Worm (Caenorhabditis elegans): ENCODE measurements around the gene rgs-11.

rgs-11 gene

DNA sequence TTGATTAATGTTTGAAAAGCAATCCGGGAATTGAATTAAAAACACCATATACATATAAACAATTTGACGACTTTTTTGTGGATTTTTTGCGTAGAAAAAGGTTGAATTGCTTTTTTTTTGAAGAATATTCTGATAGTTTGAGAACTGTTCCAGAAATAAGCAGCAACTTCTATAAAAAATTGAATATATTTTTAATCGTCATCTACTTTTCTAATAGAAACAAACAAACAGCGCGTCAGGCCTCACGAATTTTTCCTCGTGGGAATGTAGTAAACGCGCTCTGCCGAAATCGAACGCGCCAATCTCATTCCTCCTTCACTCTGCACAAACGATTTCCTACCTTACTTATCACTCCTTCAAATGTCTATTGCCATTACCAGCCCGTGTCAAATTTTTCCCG is at the start of gene rgs-11:
Gene rgs-11 (plus strand): TSS at position 301 of the 400 bp plus-strand sequence.
- peak; percentile 66; the same call in 1 of the 2 replicates for TF ChIP-seq aptf-2 (GFP tag; conservative IDR thresholded peaks at IDR 0.05)
- TF ChIP-seq madf-3 (GFP tag; IDR thresholded peaks at IDR 0.05) = no peak
- no peak for TF ChIP-seq B0035.1 (tag; optimal IDR thresholded peaks at IDR 0.05)

DNA sequence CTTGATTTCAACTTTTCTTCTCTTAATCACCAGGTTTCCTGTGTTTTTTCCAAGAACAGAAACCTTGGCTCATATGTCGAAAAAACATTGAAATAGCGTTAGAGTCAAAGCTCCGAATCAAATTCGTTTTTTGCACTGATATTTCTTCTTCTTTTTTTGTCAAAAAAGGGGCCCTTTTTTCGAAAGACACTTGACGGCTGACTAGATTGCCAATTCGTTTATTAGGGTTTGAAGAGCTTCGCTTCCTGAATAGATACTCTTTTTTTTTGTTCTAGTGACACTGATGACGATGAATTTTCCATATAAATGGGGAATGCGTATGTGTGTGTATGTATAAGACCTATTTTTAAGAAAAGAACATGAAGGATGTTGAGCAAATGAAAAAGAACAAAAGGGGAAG is 47.6 kb upstream of the rgs-11 start:
- TF ChIP-seq athp-1 (tag; optimal IDR thresholded peaks at IDR 0.05) (no peak), ceh-91 (GFP tag; IDR thresholded peaks at IDR 0.05) (no peak), madf-6 (GFP tag; IDR thresholded peaks at IDR 0.05) (no peak), ZK185.1 (tag; optimal IDR thresholded peaks at IDR 0.05; ENCODE audit: poor library complexity, severe bottlenecking) (no peak), lir-1 (GFP tag; conservative IDR thresholded peaks at IDR 0.05) (no peak), nhr-90 (tag; optimal IDR thresholded peaks at IDR 0.05) (no peak), F37B4.10 (GFP tag; IDR thresholded peaks at IDR 0.05) (no peak), nfyb-1 (GFP tag; IDR thresholded peaks at IDR 0.05) (no peak), egl-44 (GFP tag; IDR thresholded peaks at IDR 0.05) (no peak), Y53G8AR.9 (GFP tag; conservative IDR thresholded peaks at IDR 0.05) (no peak), ekl-4 (GFP tag; IDR thresholded peaks at IDR 0.05) (no peak), nfya-2 (GFP tag; IDR thresholded peaks at IDR 0.05) (no peak), F23B12.7 (tag; optimal IDR thresholded peaks at IDR 0.05; ENCODE audit: insufficient read depth) (no peak), egrh-3 (GFP tag; IDR thresholded peaks at IDR 0.05) (no peak), snpc-1.1 (tag; optimal IDR thresholded peaks at IDR 0.05; ENCODE audit: insufficient read depth) (no peak), sdz-38 (tag; optimal IDR thresholded peaks at IDR 0.05) (no peak), unc-130 (GFP tag; optimal IDR thresholded peaks at IDR 0.05) (no peak), lin-26 (GFP tag; IDR thresholded peaks at IDR 0.05) (no peak), sea-2 (GFP tag; IDR thresholded peaks at IDR 0.05) (no peak)

DNA sequence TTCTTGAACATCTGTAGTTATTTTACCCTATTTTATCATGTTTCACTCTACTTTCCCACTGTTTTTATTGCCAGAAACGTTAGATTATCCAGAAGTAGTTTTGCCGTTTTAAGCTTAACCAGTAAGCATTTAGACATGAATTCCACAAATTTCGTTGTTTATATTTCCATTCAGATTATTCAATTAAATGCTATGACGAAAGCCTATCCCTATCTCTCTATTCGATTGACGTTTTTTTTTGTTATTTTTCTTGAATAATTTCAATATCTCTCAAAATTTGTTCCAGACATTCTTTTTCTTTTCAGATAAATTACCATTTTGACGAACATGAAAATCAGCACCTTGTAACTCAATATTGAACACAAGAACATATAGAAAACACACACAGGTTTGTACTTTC is 45.8 kb upstream of the rgs-11 start, which contains the start of gene npr-40:
Gene npr-40 (plus strand): TSS at position 301 of the 400 bp plus-strand sequence.
- TF ChIP-seq F22D6.2 (tag; optimal IDR thresholded peaks at IDR 0.05) = no peak
- no peak for TF ChIP-seq aptf-3 (GFP tag; IDR thresholded peaks at IDR 0.05)
- TF ChIP-seq sea-2 (GFP tag; IDR thresholded peaks at IDR 0.05) = no peak
- TF ChIP-seq ztf-25 (GFP tag; IDR thresholded peaks at IDR 0.05) = no peak
- no peak for TF ChIP-seq tbx-9 (tag; optimal IDR thresholded peaks at IDR 0.05; ENCODE audit: borderline replicate concordance)
- TF ChIP-seq Y56A3A.18 (GFP tag; IDR thresholded peaks at IDR 0.05) = no peak
- no peak for TF ChIP-seq ZK185.1 (tag; optimal IDR thresholded peaks at IDR 0.05; ENCODE audit: poor library complexity, severe bottlenecking)
- TF ChIP-seq mcd-1 (GFP tag; IDR thresholded peaks at IDR 0.05) = no peak
- TF ChIP-seq egrh-3 (GFP tag; IDR thresholded peaks at IDR 0.05) = no peak

DNA sequence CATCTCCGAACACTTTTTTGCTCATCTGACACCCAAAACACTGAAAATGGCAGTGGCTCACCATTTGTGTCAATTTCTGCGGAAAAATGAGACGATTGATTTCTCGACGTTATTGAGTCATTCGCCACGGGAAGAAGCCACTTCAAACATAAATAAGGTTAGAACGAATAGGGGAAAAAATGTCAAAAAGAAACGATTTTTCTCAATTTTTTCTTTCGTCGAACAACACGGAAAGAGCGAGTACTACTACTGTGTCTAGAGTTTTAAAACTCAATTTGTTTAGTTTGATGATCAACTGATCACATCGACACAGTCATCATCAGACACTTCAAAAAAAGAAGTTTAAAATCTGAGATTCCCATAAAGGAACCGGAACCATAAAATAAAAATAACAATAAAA is 43.5 kb upstream of the rgs-11 start:
- TF ChIP-seq ceh-91 (GFP tag; IDR thresholded peaks at IDR 0.05) = no peak
- TF ChIP-seq F33H1.4 (GFP tag; IDR thresholded peaks at IDR 0.05) = no peak
- TF ChIP-seq B0261.1 (tag; optimal IDR thresholded peaks at IDR 0.05) = no peak
- TF ChIP-seq egl-18 (GFP tag; IDR thresholded peaks at IDR 0.05) = no peak
- TF ChIP-seq aptf-3 (GFP tag; IDR thresholded peaks at IDR 0.05) = no peak
- no peak for TF ChIP-seq ceh-27 (GFP tag; optimal IDR thresholded peaks at IDR 0.05)
- TF ChIP-seq ztf-22 (GFP tag; optimal IDR thresholded peaks at IDR 0.05) = no peak
- no peak for TF ChIP-seq lin-26 (GFP tag; IDR thresholded peaks at IDR 0.05)
- TF ChIP-seq pbrm-1 (GFP tag; IDR thresholded peaks at IDR 0.05) = no peak
- no peak for TF ChIP-seq tbx-9 (tag; optimal IDR thresholded peaks at IDR 0.05; ENCODE audit: borderline replicate concordance)
- TF ChIP-seq hmg-1.2 (GFP tag; IDR thresholded peaks at IDR 0.05) = no peak
- no peak for TF ChIP-seq madf-3 (GFP tag; IDR thresholded peaks at IDR 0.05)
- no peak for TF ChIP-seq lin-40 (tag; optimal IDR thresholded peaks at IDR 0.05)
- TF ChIP-seq K12H6.12 (tag; optimal IDR thresholded peaks at IDR 0.05) = no peak
- no peak for TF ChIP-seq rcor-1 (GFP tag; IDR thresholded peaks at IDR 0.05)
- no peak for TF ChIP-seq madf-10 (tag; optimal IDR thresholded peaks at IDR 0.05)

Measured in whole organism, young adult.